Fruit fly (Drosophila melanogaster): Measurements from ENCODE around the gene Usp7.

Usp7 gene

DNA sequence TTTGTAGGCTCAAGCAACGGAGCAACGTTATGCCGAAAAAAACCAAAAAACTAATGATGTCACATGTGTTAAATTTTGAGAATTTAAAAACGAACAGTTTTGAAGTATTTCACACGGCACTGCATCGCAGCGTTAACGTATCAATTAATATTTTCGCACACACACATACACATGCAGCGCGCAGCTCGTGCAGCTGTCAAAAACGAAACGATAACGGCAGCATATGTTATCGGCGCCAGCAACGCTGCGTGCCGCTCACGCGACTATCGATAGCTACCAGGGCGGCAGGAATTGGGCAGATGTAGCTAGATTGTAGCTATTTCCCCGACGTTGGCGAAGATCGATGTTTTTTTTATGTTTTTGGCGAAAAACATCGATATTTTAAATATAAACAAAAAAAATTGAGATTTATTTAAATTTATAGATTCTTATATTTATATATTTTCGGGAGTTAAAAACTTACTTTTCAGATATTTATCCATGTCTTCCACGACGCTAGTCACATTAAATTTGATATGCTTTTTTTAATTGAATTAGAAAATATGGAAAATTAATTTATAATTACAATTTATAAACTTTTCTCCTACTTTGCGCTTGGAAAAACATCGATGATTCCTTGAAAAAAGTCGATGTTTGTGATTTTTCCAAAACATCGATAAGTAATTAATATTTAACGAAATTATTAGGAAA is at the start of gene Usp7:
Usp7 (minus strand) TSS at position 208 of the 690 bp plus-strand sequence.
- TF ChIP-seq CG17801 (GFP tag; optimal IDR thresholded peaks at IDR 0.05; ENCODE audit: partially characterized antibody), result peak; percentile 51

dm6 chrX:12076243-12076642 is 47.4 kb upstream of the Usp7 start:
- no peak for TF ChIP-seq CG17801 (GFP tag; optimal IDR thresholded peaks at IDR 0.05; ENCODE audit: partially characterized antibody)

- TF ChIP-seq CG17801 (GFP tag; optimal IDR thresholded peaks at IDR 0.05; ENCODE audit: partially characterized antibody), result no peak
Observed at dm6 chrX:12075569-12075968, 46.7 kb upstream of the Usp7 start.

DNA sequence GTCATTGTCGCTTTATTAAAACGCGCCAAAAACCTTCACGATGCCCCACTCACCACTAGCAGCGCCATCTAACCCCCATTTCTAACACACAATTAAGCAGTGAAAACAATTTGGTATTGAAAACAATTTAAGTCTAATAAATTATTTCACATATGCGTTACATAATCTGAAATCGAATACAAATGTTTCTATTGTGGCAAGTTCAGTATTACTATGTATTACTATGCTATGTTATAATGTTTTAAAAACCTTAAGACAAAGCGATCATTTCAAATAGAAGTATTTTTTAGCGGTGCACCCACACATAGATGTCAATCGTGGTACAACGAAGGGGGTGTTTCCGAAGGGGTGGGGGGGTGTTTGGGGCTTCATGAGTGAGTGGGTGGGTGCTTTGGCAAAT is 44.8 kb upstream of the Usp7 start:
- TF ChIP-seq CG17801 (GFP tag; optimal IDR thresholded peaks at IDR 0.05; ENCODE audit: partially characterized antibody), result no peak

dm6 chrX:12072718-12073117 is 43.9 kb upstream of the Usp7 start, which contains the start of gene moon:
TSS of gene moon (minus strand) at chrX:12072818.
- no peak for TF ChIP-seq CG17801 (GFP tag; optimal IDR thresholded peaks at IDR 0.05; ENCODE audit: partially characterized antibody)

DNA sequence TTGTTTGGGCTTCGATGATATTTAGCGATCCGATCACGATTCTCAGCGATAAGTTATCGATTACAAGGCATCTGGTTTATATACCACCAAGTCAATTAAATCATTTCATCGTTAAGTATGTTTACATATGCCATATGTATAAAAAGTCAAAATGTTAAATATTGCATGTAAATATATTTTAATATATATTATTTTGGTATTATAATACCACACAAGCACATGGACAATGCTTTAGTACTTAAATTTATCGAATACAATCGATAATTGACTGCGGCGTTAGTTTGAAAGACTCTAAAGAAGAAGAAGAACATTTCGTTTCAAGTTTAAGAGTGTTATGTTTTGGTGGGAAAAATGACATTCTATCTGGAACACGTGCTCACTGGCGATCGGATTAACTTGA is 41.3 kb upstream of the Usp7 start, which contains the start of gene CG34323:
CG34323 (plus strand) TSS at position 301 of the 400 bp plus-strand sequence.
- TF ChIP-seq CG17801 (GFP tag; optimal IDR thresholded peaks at IDR 0.05; ENCODE audit: partially characterized antibody), result no peak

DNA sequence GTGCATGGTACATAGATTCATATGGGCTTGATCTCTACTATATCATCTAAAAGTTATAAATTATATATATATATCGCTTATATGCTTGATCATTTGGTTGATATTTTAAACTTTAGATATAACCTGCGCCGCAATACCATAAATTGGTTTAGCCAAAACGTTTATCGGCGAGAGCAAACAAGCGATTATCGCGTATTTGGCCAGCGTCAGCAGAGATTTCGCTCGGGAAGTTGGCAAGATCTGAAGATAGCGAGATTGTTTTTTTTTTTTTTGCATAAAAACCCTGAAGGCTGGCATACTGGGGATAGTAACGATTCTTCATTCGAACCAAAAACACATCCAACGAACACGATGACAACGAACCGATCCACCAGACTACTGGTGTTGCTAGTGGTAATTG is 30.7 kb upstream of the Usp7 start, which contains the start of gene Muc11A:
Muc11A (plus strand) TSS at position 301 of the 400 bp plus-strand sequence.
- no peak for TF ChIP-seq CG17801 (GFP tag; optimal IDR thresholded peaks at IDR 0.05; ENCODE audit: partially characterized antibody)

- TF ChIP-seq CG17801 (GFP tag; optimal IDR thresholded peaks at IDR 0.05; ENCODE audit: partially characterized antibody), result no peak
Observed at dm6 chrX:12056535-12056934, 27.7 kb upstream of the Usp7 start, which contains the start of gene Uch-L5R. TSS of gene Uch-L5R (minus strand) at chrX:12056635.

DNA sequence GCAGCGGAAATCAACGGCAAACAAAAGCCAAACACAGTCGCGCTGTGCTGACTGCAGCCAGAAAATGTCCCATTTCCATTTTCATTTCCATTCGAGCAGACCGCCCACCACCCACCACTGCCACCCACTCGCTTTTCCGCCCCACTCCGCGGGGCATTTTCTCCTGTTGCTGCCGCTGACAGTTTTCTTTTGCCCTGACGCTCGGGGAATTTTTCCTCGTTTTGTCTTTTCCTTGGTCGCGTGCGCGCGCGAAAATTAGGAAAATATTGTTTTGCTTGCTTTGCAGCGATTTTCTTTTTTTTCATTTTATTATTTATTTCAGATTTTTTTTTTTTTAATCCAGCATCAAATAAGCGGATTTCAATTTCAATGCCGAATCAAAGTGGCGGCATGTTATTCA is 21.5 kb upstream of the Usp7 start:
- no peak for TF ChIP-seq CG17801 (GFP tag; optimal IDR thresholded peaks at IDR 0.05; ENCODE audit: partially characterized antibody)

dm6 chrX:12043398-12043797 is 14.6 kb upstream of the Usp7 start, which contains the start of gene Ten-a:
TSS of gene Ten-a (plus strand) at chrX:12043698.
- no peak for TF ChIP-seq CG17801 (GFP tag; optimal IDR thresholded peaks at IDR 0.05; ENCODE audit: partially characterized antibody)

dm6 chrX:12035207-12035606 is 6.4 kb upstream of the Usp7 start:
- TF ChIP-seq CG17801 (GFP tag; optimal IDR thresholded peaks at IDR 0.05; ENCODE audit: partially characterized antibody), result no peak

- no peak for TF ChIP-seq CG17801 (GFP tag; optimal IDR thresholded peaks at IDR 0.05; ENCODE audit: partially characterized antibody)
Observed at dm6 chrX:12034713-12035112, 5.9 kb upstream of the Usp7 start.

- TF ChIP-seq CG17801 (GFP tag; optimal IDR thresholded peaks at IDR 0.05; ENCODE audit: partially characterized antibody), result no peak
Observed at dm6 chrX:12032136-12032682, 3.4 kb upstream of the Usp7 start, which contains the start of gene Cyp318a1. TSS of gene Cyp318a1 (plus strand) at chrX:12032632.

DNA sequence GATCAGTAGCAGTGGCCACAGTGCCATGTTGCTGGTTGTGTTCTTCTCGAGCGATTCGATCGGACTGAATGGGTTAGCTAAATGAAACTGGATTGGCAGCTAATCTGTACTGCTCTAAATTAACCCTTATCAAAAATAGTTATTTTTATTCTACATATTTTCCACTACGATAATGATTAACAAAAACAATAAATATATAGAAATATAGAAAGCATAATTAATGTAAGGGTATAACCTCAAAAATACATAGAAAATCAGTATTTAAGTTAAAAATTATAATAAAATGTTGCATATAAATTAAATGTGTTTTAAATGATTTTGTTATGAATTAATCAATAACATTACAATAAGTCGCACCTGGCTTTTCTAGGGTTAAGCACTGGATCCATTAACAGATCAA is 2.6 kb upstream of the Usp7 start, which contains the start of gene Cyp311a1:
Cyp311a1 (minus strand) TSS at position 66 of the 400 bp plus-strand sequence.
- no peak for TF ChIP-seq CG17801 (GFP tag; optimal IDR thresholded peaks at IDR 0.05; ENCODE audit: partially characterized antibody)

dm6 chrX:12021750-12022149 is 7.1 kb downstream of the Usp7 start:
- TF ChIP-seq CG17801 (GFP tag; optimal IDR thresholded peaks at IDR 0.05; ENCODE audit: partially characterized antibody), result no peak

- no peak for TF ChIP-seq CG17801 (GFP tag; optimal IDR thresholded peaks at IDR 0.05; ENCODE audit: partially characterized antibody)
Observed at dm6 chrX:12020857-12021256, 8.0 kb downstream of the Usp7 start, which contains the start of gene Tango4. TSS of gene Tango4 (plus strand) at chrX:12021068.
